Fruit fly (Drosophila melanogaster) whole organism, embryonic: Measurements from ENCODE around the gene SkpA.

ENCODE experiments used
- CG10979 ChIP-seq: fragments of 200-800 bp; sonication (Bioruptor generic); optimal IDR thresholded peaks from 2 replicates; lab custom pipeline; 2018; ENCODE audit warnings: missing biosample characterization, mild to moderate bottlenecking, missing genetic modification characterization, moderate library complexity
- CG12769 ChIP-seq: fragments of 200-800 bp; sonication (Bioruptor generic); optimal IDR thresholded peaks from 2 replicates; lab custom pipeline; 2019; ENCODE audit warnings: missing biosample characterization, mild to moderate bottlenecking, missing genetic modification characterization, moderate library complexity
- CG15269 ChIP-seq: fragments of 200-800 bp; sonication (Bioruptor generic); optimal IDR thresholded peaks from 2 replicates; lab custom pipeline; 2018; ENCODE audit warnings: missing biosample characterization, mild to moderate bottlenecking, missing genetic modification characterization, moderate library complexity
- CG17912 ChIP-seq: fragments of 200-800 bp; sonication (Bioruptor generic); optimal IDR thresholded peaks from 2 replicates; lab custom pipeline; 2018; ENCODE audit warnings: missing biosample characterization, mild to moderate bottlenecking, missing genetic modification characterization
- CG3163 ChIP-seq: fragments of 200-800 bp; sonication (Bioruptor generic); optimal IDR thresholded peaks from 3 replicates; lab custom pipeline; 2016; ENCODE audit warnings: missing biosample characterization, missing genetic modification characterization
- CG32532 ChIP-seq: fragments of 200-800 bp; sonication (Bioruptor generic); IDR thresholded peaks from 2 replicates; pipeline ENCODE4 v1.3.6; 2022; ENCODE audit warnings: missing biosample characterization, missing genetic modification characterization
- CG33213 ChIP-seq: fragments of 200-800 bp; sonication (Bioruptor generic); optimal IDR thresholded peaks from 3 replicates; lab custom pipeline; 2016; ENCODE audit warnings: missing biosample characterization, missing genetic modification characterization
- CG3847 ChIP-seq: fragments of 200-800 bp; sonication (Bioruptor generic); IDR thresholded peaks from 2 replicates; pipeline ENCODE4 v1.3.6; 2022; ENCODE audit warnings: missing biosample characterization, missing genetic modification characterization
- CG4404 ChIP-seq: fragments of 200-800 bp; sonication (Bioruptor generic); IDR thresholded peaks from 2 replicates; pipeline ENCODE4 v1.3.6; 2022; ENCODE audit warnings: missing biosample characterization, missing genetic modification characterization
- CG9932 ChIP-seq: fragments of 200-800 bp; sonication (Bioruptor generic); IDR thresholded peaks from 2 replicates; pipeline ENCODE4 v1.3.6; 2022; ENCODE audit warnings: missing biosample characterization, missing genetic modification characterization
- CHES-1-like ChIP-seq: fragments of 200-800 bp; sonication (Bioruptor generic); optimal IDR thresholded peaks from 2 replicates; lab custom pipeline; 2016; ENCODE audit warnings: missing biosample characterization, missing genetic modification characterization
- Camta ChIP-seq: fragments of 200-800 bp; sonication (Bioruptor generic); optimal IDR thresholded peaks from 2 replicates; lab custom pipeline; 2016; ENCODE audit warnings: missing biosample characterization, missing genetic modification characterization
- Dref ChIP-seq: fragments of 200-800 bp; sonication (Bioruptor generic); IDR thresholded peaks from 2 replicates; pipeline ENCODE4 v1.3.6; 2022; ENCODE audit warnings: missing biosample characterization, missing genetic modification characterization
- Elba2 ChIP-seq: fragments of 200-800 bp; sonication (Bioruptor generic); optimal IDR thresholded peaks from 3 replicates; lab custom pipeline; 2016; ENCODE audit warnings: missing biosample characterization, missing genetic modification characterization
- Fer2 ChIP-seq: fragments of 200-800 bp; sonication (Bioruptor generic); optimal IDR thresholded peaks from 2 replicates; lab custom pipeline; 2018; ENCODE audit warnings: missing biosample characterization, mild to moderate bottlenecking, missing genetic modification characterization, moderate library complexity
- GATAe ChIP-seq: fragments of 200-800 bp; sonication (Bioruptor generic); conservative IDR thresholded peaks from 2 replicates; pipeline ENCODE4 v1.3.6; 2022; ENCODE audit warnings: missing biosample characterization, missing genetic modification characterization
- HLH4C ChIP-seq: fragments of 200-800 bp; sonication (Bioruptor generic); IDR thresholded peaks from 3 replicates; pipeline ENCODE4 v1.3.6; 2022; ENCODE audit warnings: missing biosample characterization, missing genetic modification characterization; ENCODE audit not compliant: partially characterized antibody
- HLH54F ChIP-seq: fragments of 200-800 bp; sonication (Bioruptor generic); optimal IDR thresholded peaks from 3 replicates; lab custom pipeline; 2016; ENCODE audit warnings: missing biosample characterization, missing genetic modification characterization
- MESR4 ChIP-seq: fragments of 200-800 bp; sonication (Bioruptor generic); optimal IDR thresholded peaks from 2 replicates; lab custom pipeline; 2018; ENCODE audit warnings: missing biosample characterization, mild to moderate bottlenecking, missing genetic modification characterization, moderate library complexity
- NFAT ChIP-seq: fragments of 200-800 bp; sonication (Bioruptor generic); IDR thresholded peaks from 2 replicates; pipeline ENCODE4 v1.3.6; 2022; ENCODE audit warnings: missing biosample characterization, missing genetic modification characterization
- Neu2 ChIP-seq: fragments of 200-800 bp; sonication (Bioruptor generic); optimal IDR thresholded peaks from 3 replicates; lab custom pipeline; 2016; ENCODE audit warnings: missing biosample characterization, missing genetic modification characterization, borderline replicate concordance
- Nf-YC ChIP-seq: fragments of 200-800 bp; optimal IDR thresholded peaks from 3 replicates; lab custom pipeline; 2019; ENCODE audit warnings: missing biosample characterization, mild to moderate bottlenecking, missing genetic modification characterization, moderate library complexity
- Opbp ChIP-seq: fragments of 200-800 bp; sonication (Bioruptor generic); IDR thresholded peaks from 3 replicates; pipeline ENCODE4 v1.3.6; 2022; ENCODE audit warnings: missing biosample characterization, missing genetic modification characterization; ENCODE audit not compliant: partially characterized antibody
- Sry-β ChIP-seq: fragments of 200-800 bp; sonication (Bioruptor generic); optimal IDR thresholded peaks from 2 replicates; lab custom pipeline; 2018; ENCODE audit warnings: missing biosample characterization, mild to moderate bottlenecking, missing genetic modification characterization, moderate library complexity
- ara ChIP-seq: fragments of 200-800 bp; sonication (Bioruptor generic); IDR thresholded peaks from 2 replicates; pipeline ENCODE4 v1.3.6; 2022; ENCODE audit warnings: missing biosample characterization, missing genetic modification characterization
- ase ChIP-seq: fragments of 200-800 bp; sonication (Bioruptor generic); IDR thresholded peaks from 3 replicates; pipeline ENCODE4 v1.3.6; 2022; ENCODE audit warnings: missing biosample characterization, missing genetic modification characterization
- az2 ChIP-seq: fragments of 200-800 bp; sonication (Bioruptor generic); optimal IDR thresholded peaks from 3 replicates; lab custom pipeline; 2016; ENCODE audit warnings: missing biosample characterization, missing genetic modification characterization
- bsh ChIP-seq, 2 experiments: fragments of 200-800 bp; sonication (Bioruptor generic); optimal IDR thresholded peaks; 2 replicates each; lab custom pipeline; 2017 to 2018; ENCODE audit warnings: mild to moderate bottlenecking in 2 of 2, missing biosample characterization in 2 of 2, missing genetic modification characterization in 2 of 2, moderate library complexity in 1 of 2
- caup ChIP-seq: fragments of 200-800 bp; sonication (Bioruptor generic); optimal IDR thresholded peaks from 3 replicates; lab custom pipeline; 2017; ENCODE audit warnings: missing biosample characterization, mild to moderate bottlenecking, missing genetic modification characterization, moderate library complexity; ENCODE audit not compliant: severe bottlenecking
- chn ChIP-seq: fragments of 200-800 bp; sonication (Bioruptor generic); optimal IDR thresholded peaks from 2 replicates; lab custom pipeline; 2016; ENCODE audit warnings: missing biosample characterization, missing genetic modification characterization
- corto ChIP-seq: fragments of 200-800 bp; sonication (Bioruptor generic); optimal IDR thresholded peaks from 2 replicates; lab custom pipeline; 2016; ENCODE audit warnings: missing biosample characterization, mild to moderate bottlenecking, missing genetic modification characterization, moderate library complexity
- crc ChIP-seq: fragments of 200-800 bp; sonication (Bioruptor generic); optimal IDR thresholded peaks from 2 replicates; lab custom pipeline; 2016; ENCODE audit warnings: missing biosample characterization, missing genetic modification characterization
- crol ChIP-seq: fragments of 200-800 bp; sonication (Bioruptor generic); IDR thresholded peaks from 2 replicates; pipeline ENCODE4 v1.3.6; 2022; ENCODE audit warnings: missing biosample characterization, missing genetic modification characterization
- da ChIP-seq: fragments of 200-800 bp; sonication (Bioruptor generic); optimal IDR thresholded peaks from 2 replicates; lab custom pipeline; 2016; ENCODE audit warnings: missing biosample characterization, missing genetic modification characterization
- gem ChIP-seq: fragments of 200-800 bp; sonication (Bioruptor generic); optimal IDR thresholded peaks from 2 replicates; lab custom pipeline; 2019; ENCODE audit warnings: missing biosample characterization, mild to moderate bottlenecking, missing genetic modification characterization, moderate library complexity
- gfzf ChIP-seq: fragments of 200-800 bp; sonication (Bioruptor generic); optimal IDR thresholded peaks from 2 replicates; lab custom pipeline; 2016; ENCODE audit warnings: missing biosample characterization, mild to moderate bottlenecking, missing genetic modification characterization, moderate library complexity
- hbn ChIP-seq: fragments of 200-800 bp; sonication (Bioruptor generic); IDR thresholded peaks from 2 replicates; pipeline ENCODE4 v1.3.6; 2022; ENCODE audit warnings: missing biosample characterization, missing genetic modification characterization; ENCODE audit not compliant: partially characterized antibody
- hth ChIP-seq: fragments of >200 bp; optimal IDR thresholded peaks from 2 replicates; lab custom pipeline; 2017; ENCODE audit warnings: inconsistent platforms
- ind ChIP-seq: fragments of 200-800 bp; sonication (Bioruptor generic); optimal IDR thresholded peaks from 3 replicates; lab custom pipeline; 2016; ENCODE audit warnings: missing biosample characterization, missing genetic modification characterization
- kay ChIP-seq: fragments of 200-800 bp; sonication (Bioruptor generic); optimal IDR thresholded peaks from 2 replicates; lab custom pipeline; 2016; ENCODE audit warnings: missing biosample characterization, missing genetic modification characterization
- run ChIP-seq: fragments of 200-800 bp; sonication (Bioruptor generic); optimal IDR thresholded peaks from 3 replicates; lab custom pipeline; 2018; ENCODE audit warnings: missing biosample characterization, mild to moderate bottlenecking, missing genetic modification characterization
- salm ChIP-seq: fragments of 200-800 bp; sonication (Bioruptor generic); optimal IDR thresholded peaks from 2 replicates; lab custom pipeline; 2018; ENCODE audit warnings: missing biosample characterization, mild to moderate bottlenecking, missing genetic modification characterization
- sc ChIP-seq, 3 experiments: fragments of >200 bp in 2 of 3; fragments of 200-800 bp in 1 of 3; sonication (Bioruptor generic) in 1 of 3; optimal IDR thresholded peaks; 2 replicates in 2 of 3; 3 replicates in 1 of 3; lab custom pipeline; 2017; ENCODE audit warnings: mild to moderate bottlenecking in 1 of 3, missing biosample characterization in 1 of 3, missing genetic modification characterization in 1 of 3, missing genetic modification reagents in 1 of 3
- twi ChIP-seq: fragments of 200-800 bp; optimal IDR thresholded peaks from 2 replicates; lab custom pipeline; 2019; ENCODE audit warnings: missing biosample characterization, mild to moderate bottlenecking, missing genetic modification characterization, moderate library complexity
- tx ChIP-seq: fragments of 200-800 bp; sonication (Bioruptor generic); optimal IDR thresholded peaks from 2 replicates; lab custom pipeline; 2016; ENCODE audit warnings: missing biosample characterization, missing genetic modification characterization
- vvl ChIP-seq: fragments of 200-800 bp; sonication (Bioruptor generic); IDR thresholded peaks from 2 replicates; pipeline ENCODE4 v1.3.6; 2022; ENCODE audit warnings: missing biosample characterization, missing genetic modification characterization
- wek ChIP-seq: fragments of 200-800 bp; sonication (Bioruptor generic); optimal IDR thresholded peaks from 3 replicates; lab custom pipeline; 2018; ENCODE audit warnings: missing biosample characterization, mild to moderate bottlenecking, missing genetic modification characterization, moderate library complexity
- yki ChIP-seq: fragments of >200 bp; optimal IDR thresholded peaks from 3 replicates; lab custom pipeline; 2018
- zfh1 ChIP-seq: fragments of 200-800 bp; sonication (Bioruptor generic); IDR thresholded peaks from 3 replicates; pipeline ENCODE4 v1.3.6; 2022; ENCODE audit warnings: missing biosample characterization, missing genetic modification characterization

Gene SkpA

DNA sequence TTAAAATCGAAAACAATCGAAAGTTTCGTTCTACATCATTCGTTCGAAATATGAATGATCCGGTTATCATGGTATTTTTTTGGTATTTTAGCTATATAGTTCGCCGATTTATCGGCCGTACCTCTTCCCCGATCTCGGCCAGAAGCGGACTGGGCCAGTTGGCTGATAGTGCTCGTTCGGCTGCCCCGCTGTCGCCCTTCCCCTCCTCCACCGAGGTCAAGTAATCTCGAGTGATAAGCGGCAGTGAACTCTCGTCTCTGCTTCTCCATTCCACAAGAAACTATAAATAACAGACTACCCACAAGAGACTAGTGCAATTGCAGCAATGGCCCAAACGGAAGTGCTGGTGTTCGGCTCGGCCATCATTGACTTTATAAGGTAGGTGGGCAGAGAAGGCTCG lies 32.6 kb upstream of the SkpA start, which contains the start of gene CG13369 (continued):
- TF ChIP-seq da (GFP tag; lab: Kevin White, UChicago) (no peak), MESR4 (GFP tag; lab: Kevin White, UChicago) (peak; percentile 34), twi (tag; lab: Kevin White, UChicago) (no peak), hth (no peak), salm (tag; lab: Kevin White, UChicago) (no peak), sc (optimal IDR thresholded peaks at IDR 0.05; lab: Kevin White, UChicago) (no peak), sc (GFP tag; optimal IDR thresholded peaks at IDR 0.05; lab: Kevin White, UChicago) (no peak), Sry-β (GFP tag; lab: Kevin White, UChicago) (no peak), CG10979 (tag; lab: Kevin White, UChicago) (no peak), CG4404 (GFP tag; lab: Robert Waterston, UW) (no peak), Camta (GFP tag; lab: Kevin White, UChicago) (no peak), CG12769 (tag; lab: Kevin White, UChicago) (no peak), run (tag; lab: Kevin White, UChicago) (no peak), CG17912 (GFP tag; lab: Kevin White, UChicago) (no peak), crol (GFP tag; lab: Robert Waterston, UW) (peak; percentile 78), zfh1 (GFP tag; lab: Robert Waterston, UW) (no peak), Elba2 (GFP tag; lab: Kevin White, UChicago) (no peak), bsh (GFP tag; optimal IDR thresholded peaks at IDR 0.05; lab: Kevin White, UChicago) (no peak), Nf-YC (no peak), crc (no peak), hbn (GFP tag; lab: Robert Waterston, UW) (no peak), kay (GFP tag; lab: Kevin White, UChicago) (no peak), CHES-1-like (GFP tag; lab: Kevin White, UChicago) (no peak), Opbp (GFP tag; lab: Robert Waterston, UW) (0 out of 3 replicates have a peak, but pooled peaks have one; percentile 44), caup (GFP tag; lab: Kevin White, UChicago) (no peak), HLH4C (GFP tag; lab: Robert Waterston, UW) (0 out of 3 replicates have a peak, but pooled peaks have one; percentile 26), az2 (GFP tag; lab: Kevin White, UChicago) (no peak), vvl (GFP tag; lab: Robert Waterston, UW) (no peak), ind (GFP tag; lab: Kevin White, UChicago) (no peak), gfzf (GFP tag; lab: Kevin White, UChicago) (peak; percentile 4), Neu2 (GFP tag; lab: Kevin White, UChicago) (no peak), CG15269 (no peak), CG9932 (GFP tag; lab: Robert Waterston, UW) (no peak), NFAT (no peak), CG32532 (GFP tag; lab: Robert Waterston, UW) (no peak), GATAe (peak; percentile 68), ase (GFP tag; lab: Robert Waterston, UW) (no peak), corto (no peak), yki (no peak), tx (no peak), Fer2 (tag; lab: Kevin White, UChicago) (no peak), CG3847 (GFP tag; lab: Robert Waterston, UW) (no peak), gem (tag; lab: Kevin White, UChicago) (no peak), wek (GFP tag; lab: Kevin White, UChicago) (no peak), ara (no peak), chn (no peak), CG33213 (no peak), Dref (GFP tag; lab: Robert Waterston, UW) (peak; percentile 43), CG3163 (GFP tag; lab: Kevin White, UChicago) (no peak), HLH54F (GFP tag; lab: Kevin White, UChicago) (no peak)
